Worm (Caenorhabditis elegans): ENCODE results near the gene T19C3.7.

- no peak for TF ChIP-seq tbx-2 (tag; optimal IDR thresholded peaks at IDR 0.05)
- no peak for TF ChIP-seq nhr-28 (tag; optimal IDR thresholded peaks at IDR 0.05)
- TF ChIP-seq nhr-12 (tag; optimal IDR thresholded peaks at IDR 0.05), result no peak
These were observed 2.4 kb upstream of the T19C3.7 start, which contains the start of gene sbds-1 for ce11 chrIII:638319-638718.

All from whole organism, L1 larva.